Fruit fly (Drosophila melanogaster): ENCODE results near the gene CG44774.

CG44774 gene

dm6 chrX:4909938-4910778 lies 27.7 kb downstream of the CG44774 start (continued):
- TF ChIP-seq Sox100B (GFP tag; optimal IDR thresholded peaks at IDR 0.05) = peak; percentile 100
- peak; percentile 100 for TF ChIP-seq lilli (GFP tag; optimal IDR thresholded peaks at IDR 0.05)
- peak; percentile 92 for TF ChIP-seq MESR4 (GFP tag; optimal IDR thresholded peaks at IDR 0.05)
- peak; percentile 13; the same call in 1 of the 2 replicates for TF ChIP-seq inv (GFP tag; IDR thresholded peaks at IDR 0.05; ENCODE audit: partially characterized antibody)
- no peak for TF ChIP-seq prd (optimal IDR thresholded peaks at IDR 0.05)
- TF ChIP-seq prd (GFP tag; IDR thresholded peaks at IDR 0.05) = peak; percentile 100
- TF ChIP-seq CG31365 (tag; optimal IDR thresholded peaks at IDR 0.05) = peak; percentile 95
- TF ChIP-seq CG32767 (GFP tag; IDR thresholded peaks at IDR 0.05) = peak; percentile 100
- TF ChIP-seq Mad (GFP tag; optimal IDR thresholded peaks at IDR 0.05) = peak; percentile 100
- peak; percentile 97 for TF ChIP-seq CG1024 (GFP tag; IDR thresholded peaks at IDR 0.05)
- peak; percentile 100 for TF ChIP-seq CG11456 (GFP tag; IDR thresholded peaks at IDR 0.05)
- peak; percentile 100 for TF ChIP-seq Pdp1 (GFP tag; optimal IDR thresholded peaks at IDR 0.05)
- TF ChIP-seq z (GFP tag; IDR thresholded peaks at IDR 0.05) = peak; percentile 87
- peak; percentile 99 for TF ChIP-seq CG17912 (GFP tag; optimal IDR thresholded peaks at IDR 0.05)
- TF ChIP-seq Gsc (GFP tag; IDR thresholded peaks at IDR 0.05) = peak; percentile 99
- TF ChIP-seq Tbp (GFP tag; optimal IDR thresholded peaks at IDR 0.05) = no peak
- TF ChIP-seq zf30C (GFP tag; optimal IDR thresholded peaks at IDR 0.05) = peak; percentile 65
- TF ChIP-seq CG8765 (GFP tag; IDR thresholded peaks at IDR 0.05) = peak; percentile 99
- peak; percentile 100 for TF ChIP-seq CG9727 (GFP tag; optimal IDR thresholded peaks at IDR 0.05)
- no peak for TF ChIP-seq HLHmδ (GFP tag; optimal IDR thresholded peaks at IDR 0.05)
- TF ChIP-seq CG10321 (GFP tag; IDR thresholded peaks at IDR 0.05) = peak; percentile 91
- TF ChIP-seq ham (GFP tag; IDR thresholded peaks at IDR 0.05) = peak; percentile 99
- peak; percentile 98 for TF ChIP-seq dan (GFP tag; IDR thresholded peaks at IDR 0.05)
- peak; percentile 100 for TF ChIP-seq ken (GFP tag; IDR thresholded peaks at IDR 0.05)
- peak; percentile 100 for TF ChIP-seq Dek (tag; optimal IDR thresholded peaks at IDR 0.05)
- TF ChIP-seq CG15514 (GFP tag; optimal IDR thresholded peaks at IDR 0.05) = peak; percentile 96
- TF ChIP-seq disco-r (GFP tag; optimal IDR thresholded peaks at IDR 0.05) = peak; percentile 99
- TF ChIP-seq Fer3 (tag; optimal IDR thresholded peaks at IDR 0.05) = peak; percentile 100
- peak; percentile 100 for TF ChIP-seq CG32532 (GFP tag; IDR thresholded peaks at IDR 0.05)
- no peak for TF ChIP-seq cad (GFP tag; optimal IDR thresholded peaks at IDR 0.05)
- TF ChIP-seq CG10147 (GFP tag; optimal IDR thresholded peaks at IDR 0.05) = peak; percentile 100
- peak; percentile 100 for TF ChIP-seq E2f1 (GFP tag; IDR thresholded peaks at IDR 0.05)
- peak; percentile 100 for TF ChIP-seq dmrt99B (tag; optimal IDR thresholded peaks at IDR 0.05)
- TF ChIP-seq CG32772 (GFP tag; IDR thresholded peaks at IDR 0.05) = peak; percentile 100
- TF ChIP-seq gem (tag; optimal IDR thresholded peaks at IDR 0.05) = peak; percentile 100
- peak; percentile 99 for TF ChIP-seq ash1 (GFP tag; optimal IDR thresholded peaks at IDR 0.05)
- TF ChIP-seq CG7963 (GFP tag; IDR thresholded peaks at IDR 0.05; ENCODE audit: partially characterized antibody) = no peak
- TF ChIP-seq ATbp (GFP tag; optimal IDR thresholded peaks at IDR 0.05) = peak; percentile 100
- TF ChIP-seq CG1602 (GFP tag; optimal IDR thresholded peaks at IDR 0.05) = peak; percentile 100
- peak; percentile 99 for TF ChIP-seq phol (tag; optimal IDR thresholded peaks at IDR 0.05)
- TF ChIP-seq B-H2 (GFP tag; optimal IDR thresholded peaks at IDR 0.05) = peak; percentile 99
- TF ChIP-seq CG9797 (GFP tag; optimal IDR thresholded peaks at IDR 0.05) = peak; percentile 80
- TF ChIP-seq klu (GFP tag; IDR thresholded peaks at IDR 0.05) = peak; percentile 99
- TF ChIP-seq CG13624 (GFP tag; optimal IDR thresholded peaks at IDR 0.05) = peak; percentile 100
- TF ChIP-seq Dfd (GFP tag; optimal IDR thresholded peaks at IDR 0.05) = peak in 1 of 2 experiments; percentile 3
- TF ChIP-seq CG12155 (GFP tag; optimal IDR thresholded peaks at IDR 0.05) = peak; percentile 99
- peak; percentile 43 for TF ChIP-seq gfzf (GFP tag; optimal IDR thresholded peaks at IDR 0.05)
- peak; percentile 100 for TF ChIP-seq CG15269 (tag; optimal IDR thresholded peaks at IDR 0.05)
- peak; percentile 98 for TF ChIP-seq sr (GFP tag; IDR thresholded peaks at IDR 0.05)
